Worm (Caenorhabditis elegans): ENCODE results near the gene col-153.

- TF ChIP-seq F22D6.2 (tag; optimal IDR thresholded peaks at IDR 0.05) (no peak), atf-7 (tag; optimal IDR thresholded peaks at IDR 0.05) (no peak), egrh-3 (GFP tag; IDR thresholded peaks at IDR 0.05) (no peak), unc-130 (GFP tag; optimal IDR thresholded peaks at IDR 0.05) (no peak), hmg-1.2 (GFP tag; IDR thresholded peaks at IDR 0.05) (no peak), sea-2 (GFP tag; IDR thresholded peaks at IDR 0.05) (no peak), dpl-1 (GFP tag; optimal IDR thresholded peaks at IDR 0.05) (no peak), lsl-1 (GFP tag; optimal IDR thresholded peaks at IDR 0.05) (no peak), aptf-3 (GFP tag; IDR thresholded peaks at IDR 0.05) (no peak), ztf-25 (GFP tag; IDR thresholded peaks at IDR 0.05) (no peak), ztf-18 (tag; optimal IDR thresholded peaks at IDR 0.05) (no peak), Y56A3A.18 (GFP tag; IDR thresholded peaks at IDR 0.05) (no peak)
Observed at ce11 chrV:10925658-10926057, 24.0 kb upstream of the col-153 start.

Measured in whole organism, young adult.